Fruit fly (Drosophila melanogaster) whole organism, prepupa: Measurements from ENCODE around the gene Lint-1.

Experiments
- Blimp-1 ChIP-seq: fragments of 200-800 bp; sonication (Bioruptor generic); optimal IDR thresholded peaks from 3 replicates; lab custom pipeline; 2017; ENCODE audit warnings: missing biosample characterization, missing genetic modification characterization, mild to moderate bottlenecking, moderate library complexity, missing genetic modification reagents
- CG10631 ChIP-seq: fragments of 200-800 bp; sonication (Bioruptor generic); optimal IDR thresholded peaks from 2 replicates; lab custom pipeline; 2016; ENCODE audit warnings: missing biosample characterization, missing genetic modification characterization
- CG11762 ChIP-seq: fragments of 200-800 bp; sonication (Bioruptor generic); optimal IDR thresholded peaks from 3 replicates; lab custom pipeline; 2016; ENCODE audit warnings: missing biosample characterization, missing genetic modification characterization; ENCODE audit not compliant: insufficient read depth
- CG11902 ChIP-seq: fragments of 200-800 bp; sonication (Bioruptor generic); optimal IDR thresholded peaks from 3 replicates; lab custom pipeline; 2016; ENCODE audit warnings: missing biosample characterization, missing genetic modification characterization
- CG15336 ChIP-seq: fragments of 200-800 bp; sonication (Bioruptor generic); IDR thresholded peaks from 2 replicates; pipeline ENCODE4 v1.3.6; 2022; ENCODE audit warnings: missing biosample characterization, missing genetic modification characterization
- CG1621 ChIP-seq: fragments of 200-800 bp; sonication (Bioruptor generic); optimal IDR thresholded peaks from 3 replicates; lab custom pipeline; 2018; ENCODE audit warnings: missing biosample characterization, mild to moderate bottlenecking, missing genetic modification characterization
- CG3032 ChIP-seq: fragments of 200-800 bp; optimal IDR thresholded peaks from 2 replicates; lab custom pipeline; 2019; ENCODE audit warnings: missing biosample characterization, mild to moderate bottlenecking, missing genetic modification characterization, moderate library complexity
- CG31627 ChIP-seq: fragments of 200-800 bp; sonication (Bioruptor generic); optimal IDR thresholded peaks from 3 replicates; lab custom pipeline; 2016; ENCODE audit warnings: missing biosample characterization, missing genetic modification characterization
- CG34406 ChIP-seq: fragments of 200-800 bp; sonication (Bioruptor generic); optimal IDR thresholded peaks from 3 replicates; lab custom pipeline; 2016; ENCODE audit warnings: missing biosample characterization, missing genetic modification characterization
- CG3919 ChIP-seq: fragments of 200-800 bp; sonication (Bioruptor generic); optimal IDR thresholded peaks from 3 replicates; lab custom pipeline; 2016; ENCODE audit warnings: missing biosample characterization, missing genetic modification characterization
- CG4318 ChIP-seq: fragments of 200-800 bp; sonication (Bioruptor generic); optimal IDR thresholded peaks from 3 replicates; lab custom pipeline; 2017; ENCODE audit warnings: missing biosample characterization, mild to moderate bottlenecking, missing genetic modification characterization
- CG6163 ChIP-seq: fragments of 200-800 bp; sonication (Bioruptor generic); IDR thresholded peaks from 3 replicates; pipeline ENCODE4 v1.3.6; 2022; ENCODE audit warnings: missing biosample characterization, missing genetic modification characterization
- CG6276 ChIP-seq: fragments of 200-800 bp; sonication (Bioruptor generic); optimal IDR thresholded peaks from 2 replicates; lab custom pipeline; 2017; ENCODE audit warnings: missing biosample characterization, mild to moderate bottlenecking, missing genetic modification characterization
- CG6792 ChIP-seq: fragments of 200-800 bp; sonication (Bioruptor generic); optimal IDR thresholded peaks from 3 replicates; lab custom pipeline; 2016; ENCODE audit warnings: missing biosample characterization, missing genetic modification characterization
- CG8119 ChIP-seq: fragments of 200-800 bp; sonication (Bioruptor generic); IDR thresholded peaks from 3 replicates; pipeline ENCODE4 v1.3.6; 2022; ENCODE audit warnings: missing biosample characterization, missing genetic modification characterization
- CG8632 ChIP-seq: fragments of 200-800 bp; sonication (Bioruptor generic); optimal IDR thresholded peaks from 3 replicates; lab custom pipeline; 2016; ENCODE audit warnings: missing biosample characterization, missing genetic modification characterization
- CG9139 ChIP-seq: fragments of 200-800 bp; sonication (Bioruptor generic); optimal IDR thresholded peaks from 3 replicates; lab custom pipeline; 2017; ENCODE audit warnings: missing biosample characterization, mild to moderate bottlenecking, missing genetic modification characterization
- Ets96B ChIP-seq: fragments of 200-800 bp; optimal IDR thresholded peaks from 2 replicates; lab custom pipeline; 2019; ENCODE audit warnings: missing biosample characterization, mild to moderate bottlenecking, missing genetic modification characterization, moderate library complexity
- Gug ChIP-seq: fragments of 200-800 bp; sonication (Bioruptor generic); IDR thresholded peaks from 2 replicates; pipeline ENCODE4 v1.3.6; 2022; ENCODE audit warnings: missing biosample characterization, missing genetic modification characterization
- Hr38 ChIP-seq: sonication (Bioruptor generic); optimal IDR thresholded peaks from 2 replicates; lab custom pipeline; 2016; ENCODE audit warnings: missing biosample characterization, missing genetic modification characterization
- Hr4 ChIP-seq: fragments of 200-800 bp; sonication (Bioruptor generic); optimal IDR thresholded peaks from 3 replicates; lab custom pipeline; 2016; ENCODE audit warnings: missing biosample characterization, missing genetic modification characterization
- OdsH ChIP-seq: fragments of 200-800 bp; sonication (Bioruptor generic); optimal IDR thresholded peaks from 3 replicates; lab custom pipeline; 2016; ENCODE audit warnings: missing biosample characterization, missing genetic modification characterization
- Smox ChIP-seq: fragments of 200-800 bp; sonication (Bioruptor generic); optimal IDR thresholded peaks from 3 replicates; lab custom pipeline; 2016; ENCODE audit warnings: missing biosample characterization, missing genetic modification characterization
- Sox102F ChIP-seq: fragments of 200-800 bp; sonication (Bioruptor generic); optimal IDR thresholded peaks from 2 replicates; lab custom pipeline; 2016; ENCODE audit warnings: missing biosample characterization, mild to moderate bottlenecking, missing genetic modification characterization
- Sox14 ChIP-seq: fragments of 200-800 bp; sonication (Bioruptor generic); optimal IDR thresholded peaks from 3 replicates; lab custom pipeline; 2016; ENCODE audit warnings: missing biosample characterization, missing genetic modification characterization
- Sox15 ChIP-seq: fragments of 200-800 bp; sonication (Bioruptor generic); optimal IDR thresholded peaks from 3 replicates; lab custom pipeline; 2016; ENCODE audit warnings: missing biosample characterization, missing genetic modification characterization
- achi ChIP-seq: fragments of 200-800 bp; sonication (Bioruptor generic); optimal IDR thresholded peaks from 3 replicates; lab custom pipeline; 2016; ENCODE audit warnings: missing biosample characterization, missing genetic modification characterization
- cyc ChIP-seq: fragments of 200-800 bp; sonication (Bioruptor generic); optimal IDR thresholded peaks from 3 replicates; lab custom pipeline; 2016; ENCODE audit warnings: missing biosample characterization, missing genetic modification characterization
- dac ChIP-seq: fragments of 200-800 bp; sonication (Bioruptor generic); optimal IDR thresholded peaks from 2 replicates; lab custom pipeline; 2017; ENCODE audit warnings: missing biosample characterization, mild to moderate bottlenecking, missing genetic modification characterization
- dsx ChIP-seq: fragments of 200-800 bp; optimal IDR thresholded peaks from 3 replicates; lab custom pipeline; 2019; ENCODE audit warnings: missing biosample characterization, mild to moderate bottlenecking, missing genetic modification characterization, moderate library complexity; ENCODE audit not compliant: poor library complexity, severe bottlenecking
- eg ChIP-seq: fragments of 200-800 bp; sonication (Bioruptor generic); IDR thresholded peaks from 3 replicates; pipeline ENCODE4 v1.3.6; 2022; ENCODE audit warnings: missing biosample characterization, missing genetic modification characterization
- fd59A ChIP-seq: fragments of 200-800 bp; sonication (Bioruptor generic); optimal IDR thresholded peaks from 2 replicates; lab custom pipeline; 2017; ENCODE audit warnings: missing biosample characterization, mild to moderate bottlenecking, missing genetic modification characterization, missing genetic modification reagents
- fkh ChIP-seq: fragments of 200-800 bp; sonication (Bioruptor generic); optimal IDR thresholded peaks from 3 replicates; lab custom pipeline; 2017; ENCODE audit warnings: missing biosample characterization, mild to moderate bottlenecking, missing genetic modification characterization, moderate library complexity
- lz ChIP-seq: fragments of 200-800 bp; sonication (Bioruptor generic); optimal IDR thresholded peaks from 3 replicates; lab custom pipeline; 2016; ENCODE audit warnings: missing biosample characterization, missing genetic modification characterization
- net ChIP-seq: fragments of 200-800 bp; sonication (Bioruptor generic); optimal IDR thresholded peaks from 3 replicates; lab custom pipeline; 2016; ENCODE audit warnings: missing biosample characterization, missing genetic modification characterization
- pdm3 ChIP-seq: fragments of 200-800 bp; sonication (Bioruptor generic); optimal IDR thresholded peaks from 3 replicates; lab custom pipeline; 2016; ENCODE audit warnings: missing biosample characterization, missing genetic modification characterization
- spab ChIP-seq: fragments of 200-800 bp; sonication (Bioruptor generic); optimal IDR thresholded peaks from 2 replicates; lab custom pipeline; 2017; ENCODE audit warnings: missing biosample characterization, mild to moderate bottlenecking, missing genetic modification characterization, missing genetic modification reagents
- ss ChIP-seq, 2 experiments: fragments of 200-800 bp; sonication (Bioruptor generic); optimal IDR thresholded peaks; 2 replicates in 1 of 2; 3 replicates in 1 of 2; lab custom pipeline; 2017 to 2018; ENCODE audit warnings: mild to moderate bottlenecking in 2 of 2, missing biosample characterization in 2 of 2, missing genetic modification characterization in 2 of 2, moderate library complexity in 1 of 2
- topi ChIP-seq: fragments of 200-800 bp; sonication (Bioruptor generic); optimal IDR thresholded peaks from 3 replicates; lab custom pipeline; 2016; ENCODE audit warnings: missing biosample characterization, missing genetic modification characterization
- vri ChIP-seq: fragments of 200-800 bp; sonication (Bioruptor generic); optimal IDR thresholded peaks from 3 replicates; lab custom pipeline; 2016; ENCODE audit warnings: missing biosample characterization, mild to moderate bottlenecking, missing genetic modification characterization

Gene Lint-1

DNA sequence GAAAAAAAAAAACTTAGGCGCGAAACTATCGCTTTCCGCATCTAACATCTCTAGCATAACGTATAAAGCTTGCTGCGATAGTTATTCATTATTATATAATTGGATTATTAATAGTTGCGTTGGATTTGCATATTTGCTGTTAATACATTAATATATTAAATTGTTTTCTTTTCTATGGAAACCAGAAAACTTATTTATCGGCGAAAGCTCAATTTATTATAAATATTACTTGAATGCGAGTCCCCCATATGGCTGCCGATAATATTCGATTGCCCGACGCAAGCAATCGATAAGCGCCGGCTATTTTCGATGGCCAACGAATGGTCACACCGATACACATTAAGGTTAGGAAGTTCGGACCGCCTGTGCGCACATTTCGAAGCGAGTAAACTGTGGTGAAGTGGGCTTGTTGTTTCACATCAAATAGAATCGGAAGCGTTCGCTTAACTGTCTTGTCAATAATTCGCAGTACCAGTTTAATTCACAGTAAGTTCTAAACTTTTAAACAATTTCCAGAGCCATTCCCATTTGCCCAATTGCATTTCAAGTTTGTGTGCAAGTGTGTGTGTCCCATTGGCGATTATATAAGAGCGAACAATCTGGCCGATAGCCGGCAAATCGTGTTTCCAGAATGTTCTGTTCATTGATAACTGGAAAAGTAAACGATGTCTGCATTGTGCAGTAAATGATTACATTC, 40.8 kb upstream of the Lint-1 start, which contains the start of gene Hsp60A (continued):
- TF ChIP-seq dsx (GFP tag; lab: Kevin White, UChicago), result no peak
- no peak for TF ChIP-seq spab (GFP tag; lab: Kevin White, UChicago)
- TF ChIP-seq CG34406, result peak; percentile 18
- no peak for TF ChIP-seq CG6276 (GFP tag; lab: Kevin White, UChicago)
- peak; percentile 52 for TF ChIP-seq achi (GFP tag; lab: Kevin White, UChicago)
- peak; percentile 52 for TF ChIP-seq Ets96B (tag; lab: Kevin White, UChicago)
- TF ChIP-seq lz (GFP tag; lab: Kevin White, UChicago), result peak; percentile 45
- no peak for TF ChIP-seq CG15336 (GFP tag; lab: Robert Waterston, UW)
- TF ChIP-seq CG11762 (GFP tag; lab: Kevin White, UChicago), result no peak
- no peak for TF ChIP-seq dac (GFP tag; lab: Kevin White, UChicago)
- TF ChIP-seq CG31627, result peak; percentile 48
- TF ChIP-seq Sox15 (GFP tag; lab: Kevin White, UChicago), result peak; percentile 14
- no peak for TF ChIP-seq CG6792 (GFP tag; lab: Kevin White, UChicago)
- TF ChIP-seq Hr38, result no peak
- TF ChIP-seq CG3919 (GFP tag; lab: Kevin White, UChicago), result peak; percentile 46
- no peak for TF ChIP-seq Blimp-1
- no peak for TF ChIP-seq fkh (GFP tag; lab: Kevin White, UChicago)
- TF ChIP-seq CG1621 (tag; lab: Kevin White, UChicago), result no peak
- TF ChIP-seq Smox (GFP tag; lab: Kevin White, UChicago), result peak; percentile 50
- no peak for TF ChIP-seq CG9139 (GFP tag; lab: Kevin White, UChicago)
- no peak for TF ChIP-seq ss (GFP tag; optimal IDR thresholded peaks at IDR 0.05; lab: Kevin White, UChicago)
- peak; percentile 20 for TF ChIP-seq CG4318 (GFP tag; lab: Kevin White, UChicago)
- TF ChIP-seq pdm3, result peak; percentile 64
- no peak for TF ChIP-seq Sox102F (GFP tag; lab: Kevin White, UChicago)
- TF ChIP-seq CG6163 (GFP tag; lab: Robert Waterston, UW), result 0 out of 3 replicates have a peak, but pooled peaks have one; percentile 27
- peak; percentile 35 for TF ChIP-seq topi
- TF ChIP-seq CG10631 (GFP tag; lab: Kevin White, UChicago), result peak; percentile 42
- TF ChIP-seq fd59A (GFP tag; lab: Kevin White, UChicago), result no peak
- TF ChIP-seq eg (GFP tag; lab: Robert Waterston, UW), result peak; percentile 53; the same call in 2 of the 3 replicates
- TF ChIP-seq Sox14, result peak; percentile 26
- peak; percentile 2 for TF ChIP-seq CG8632 (GFP tag; lab: Kevin White, UChicago)
- no peak for TF ChIP-seq net (GFP tag; lab: Kevin White, UChicago)
- TF ChIP-seq CG11902, result no peak
- peak; percentile 31 for TF ChIP-seq Hr4 (GFP tag; lab: Kevin White, UChicago)
- TF ChIP-seq, all 60 proteins: peak for 34

DNA sequence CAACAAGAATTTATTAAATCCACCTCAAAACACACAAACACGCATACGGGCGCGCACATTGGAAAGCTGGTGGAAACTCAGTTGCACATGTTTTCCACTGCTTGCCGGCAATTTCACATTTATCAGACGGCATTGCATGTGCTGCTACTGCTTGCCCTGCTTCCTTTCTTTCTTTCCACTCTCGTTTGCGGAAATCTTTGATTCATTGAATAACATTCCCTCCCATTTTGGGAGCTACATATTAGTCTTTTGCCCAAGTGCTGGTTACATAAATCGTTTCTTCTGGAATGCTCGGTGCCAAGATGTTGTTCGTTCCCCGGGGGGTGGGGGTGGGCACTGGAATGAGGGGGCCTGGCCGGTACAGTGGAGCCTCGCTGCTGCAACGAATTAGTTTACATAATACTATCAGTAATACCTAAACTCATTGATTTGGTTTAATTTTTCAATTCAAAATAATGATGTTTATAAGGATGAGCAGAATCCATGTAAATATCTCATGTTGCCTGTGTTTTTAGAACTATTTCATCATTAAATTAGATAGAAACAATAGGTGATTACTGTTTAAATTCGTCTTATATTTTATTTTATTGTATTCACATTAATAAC, 40.2 kb upstream of the Lint-1 start:
- peak; percentile 87 for TF ChIP-seq vri (GFP tag; lab: Kevin White, UChicago)
- peak; percentile 22 for TF ChIP-seq CG3032
- TF ChIP-seq CG15336 (GFP tag; lab: Robert Waterston, UW), result peak; percentile 54
- TF ChIP-seq Gug, result 0 out of 2 replicates have a peak, but pooled peaks have one; percentile 18
- TF ChIP-seq Smox (GFP tag; lab: Kevin White, UChicago), result no peak
- TF ChIP-seq cyc (GFP tag; lab: Kevin White, UChicago), result no peak
- no peak for TF ChIP-seq OdsH (GFP tag; lab: Kevin White, UChicago)
- TF ChIP-seq CG8119 (GFP tag; lab: Robert Waterston, UW), result peak; percentile 52; the same call in 2 of the 3 replicates
- TF ChIP-seq eg (GFP tag; lab: Robert Waterston, UW), result peak; percentile 75
- TF ChIP-seq CG6163 (GFP tag; lab: Robert Waterston, UW), result peak; percentile 23; the same call in 1 of the 3 replicates
